Fruit fly (Drosophila melanogaster) whole organism, prepupa: ENCODE data around the gene mei-P22.

Experiments
- Blimp-1 ChIP-seq: fragments of 200-800 bp; sonication (Bioruptor generic); optimal IDR thresholded peaks from 3 replicates; lab custom pipeline; 2017; ENCODE audit warnings: missing biosample characterization, missing genetic modification characterization, mild to moderate bottlenecking, moderate library complexity, missing genetic modification reagents
- CG10631 ChIP-seq: fragments of 200-800 bp; sonication (Bioruptor generic); optimal IDR thresholded peaks from 2 replicates; lab custom pipeline; 2016; ENCODE audit warnings: missing biosample characterization, missing genetic modification characterization
- CG10669 ChIP-seq: fragments of 200-800 bp; sonication (Bioruptor generic); optimal IDR thresholded peaks from 3 replicates; lab custom pipeline; 2018; ENCODE audit warnings: missing biosample characterization, mild to moderate bottlenecking, missing genetic modification characterization, moderate library complexity
- CG11902 ChIP-seq: fragments of 200-800 bp; sonication (Bioruptor generic); optimal IDR thresholded peaks from 3 replicates; lab custom pipeline; 2016; ENCODE audit warnings: missing biosample characterization, missing genetic modification characterization
- CG15336 ChIP-seq: fragments of 200-800 bp; sonication (Bioruptor generic); IDR thresholded peaks from 2 replicates; pipeline ENCODE4 v1.3.6; 2022; ENCODE audit warnings: missing biosample characterization, missing genetic modification characterization
- CG1621 ChIP-seq: fragments of 200-800 bp; sonication (Bioruptor generic); optimal IDR thresholded peaks from 3 replicates; lab custom pipeline; 2018; ENCODE audit warnings: missing biosample characterization, mild to moderate bottlenecking, missing genetic modification characterization
- CG3032 ChIP-seq: fragments of 200-800 bp; optimal IDR thresholded peaks from 2 replicates; lab custom pipeline; 2019; ENCODE audit warnings: missing biosample characterization, mild to moderate bottlenecking, missing genetic modification characterization, moderate library complexity
- CG31627 ChIP-seq: fragments of 200-800 bp; sonication (Bioruptor generic); optimal IDR thresholded peaks from 3 replicates; lab custom pipeline; 2016; ENCODE audit warnings: missing biosample characterization, missing genetic modification characterization
- CG4318 ChIP-seq: fragments of 200-800 bp; sonication (Bioruptor generic); optimal IDR thresholded peaks from 3 replicates; lab custom pipeline; 2017; ENCODE audit warnings: missing biosample characterization, mild to moderate bottlenecking, missing genetic modification characterization
- CG6792 ChIP-seq: fragments of 200-800 bp; sonication (Bioruptor generic); optimal IDR thresholded peaks from 3 replicates; lab custom pipeline; 2016; ENCODE audit warnings: missing biosample characterization, missing genetic modification characterization
- CG6808 ChIP-seq: fragments of 200-800 bp; sonication (Bioruptor generic); optimal IDR thresholded peaks from 3 replicates; lab custom pipeline; 2017; ENCODE audit warnings: missing biosample characterization, missing genetic modification characterization, mild to moderate bottlenecking, moderate library complexity, missing genetic modification reagents
- CG6854 ChIP-seq: fragments of 200-800 bp; sonication (Bioruptor generic); optimal IDR thresholded peaks from 2 replicates; lab custom pipeline; 2017; ENCODE audit warnings: missing biosample characterization, mild to moderate bottlenecking, missing genetic modification characterization
- CG8119 ChIP-seq: fragments of 200-800 bp; sonication (Bioruptor generic); IDR thresholded peaks from 3 replicates; pipeline ENCODE4 v1.3.6; 2022; ENCODE audit warnings: missing biosample characterization, missing genetic modification characterization
- CG8319 ChIP-seq: fragments of 200-800 bp; sonication (Bioruptor generic); optimal IDR thresholded peaks from 3 replicates; lab custom pipeline; 2016; ENCODE audit warnings: missing biosample characterization, missing genetic modification characterization
- CG8632 ChIP-seq: fragments of 200-800 bp; sonication (Bioruptor generic); optimal IDR thresholded peaks from 3 replicates; lab custom pipeline; 2016; ENCODE audit warnings: missing biosample characterization, missing genetic modification characterization
- CG9139 ChIP-seq: fragments of 200-800 bp; sonication (Bioruptor generic); optimal IDR thresholded peaks from 3 replicates; lab custom pipeline; 2017; ENCODE audit warnings: missing biosample characterization, mild to moderate bottlenecking, missing genetic modification characterization
- Eip78C ChIP-seq: fragments of 200-800 bp; sonication (Bioruptor generic); peaks from one replicate; lab custom pipeline; 2016; ENCODE audit warnings: missing biosample characterization, missing genetic modification characterization
- Eip93F ChIP-seq: fragments of 200-800 bp; sonication (Bioruptor generic); optimal IDR thresholded peaks from 2 replicates; lab custom pipeline; 2016; ENCODE audit warnings: missing biosample characterization, mild to moderate bottlenecking, missing genetic modification characterization
- Ets21C ChIP-seq: fragments of 200-800 bp; sonication (Bioruptor generic); optimal IDR thresholded peaks from 3 replicates; lab custom pipeline; 2016; ENCODE audit warnings: missing biosample characterization, missing genetic modification characterization
- Ets96B ChIP-seq: fragments of 200-800 bp; optimal IDR thresholded peaks from 2 replicates; lab custom pipeline; 2019; ENCODE audit warnings: missing biosample characterization, mild to moderate bottlenecking, missing genetic modification characterization, moderate library complexity
- Gug ChIP-seq: fragments of 200-800 bp; sonication (Bioruptor generic); IDR thresholded peaks from 2 replicates; pipeline ENCODE4 v1.3.6; 2022; ENCODE audit warnings: missing biosample characterization, missing genetic modification characterization
- Hr39 ChIP-seq: fragments of 200-800 bp; sonication (Bioruptor generic); optimal IDR thresholded peaks from 2 replicates; lab custom pipeline; 2016; ENCODE audit warnings: missing biosample characterization, missing genetic modification characterization
- Hr4 ChIP-seq: fragments of 200-800 bp; sonication (Bioruptor generic); optimal IDR thresholded peaks from 3 replicates; lab custom pipeline; 2016; ENCODE audit warnings: missing biosample characterization, missing genetic modification characterization
- Lpt ChIP-seq: fragments of 200-800 bp; sonication (Bioruptor generic); optimal IDR thresholded peaks from 3 replicates; lab custom pipeline; 2016; ENCODE audit warnings: missing biosample characterization, missing genetic modification characterization
- Smox ChIP-seq: fragments of 200-800 bp; sonication (Bioruptor generic); optimal IDR thresholded peaks from 3 replicates; lab custom pipeline; 2016; ENCODE audit warnings: missing biosample characterization, missing genetic modification characterization
- Sox102F ChIP-seq: fragments of 200-800 bp; sonication (Bioruptor generic); optimal IDR thresholded peaks from 2 replicates; lab custom pipeline; 2016; ENCODE audit warnings: missing biosample characterization, mild to moderate bottlenecking, missing genetic modification characterization
- Sox15 ChIP-seq: fragments of 200-800 bp; sonication (Bioruptor generic); optimal IDR thresholded peaks from 3 replicates; lab custom pipeline; 2016; ENCODE audit warnings: missing biosample characterization, missing genetic modification characterization
- achi ChIP-seq: fragments of 200-800 bp; sonication (Bioruptor generic); optimal IDR thresholded peaks from 3 replicates; lab custom pipeline; 2016; ENCODE audit warnings: missing biosample characterization, missing genetic modification characterization
- acj6 ChIP-seq: fragments of 200-800 bp; sonication (Bioruptor generic); optimal IDR thresholded peaks from 3 replicates; lab custom pipeline; 2016; ENCODE audit warnings: missing biosample characterization, missing genetic modification characterization
- dsx ChIP-seq: fragments of 200-800 bp; optimal IDR thresholded peaks from 3 replicates; lab custom pipeline; 2019; ENCODE audit warnings: missing biosample characterization, mild to moderate bottlenecking, missing genetic modification characterization, moderate library complexity; ENCODE audit not compliant: poor library complexity, severe bottlenecking
- eg ChIP-seq: fragments of 200-800 bp; sonication (Bioruptor generic); IDR thresholded peaks from 3 replicates; pipeline ENCODE4 v1.3.6; 2022; ENCODE audit warnings: missing biosample characterization, missing genetic modification characterization
- fd85E ChIP-seq: fragments of 200-800 bp; sonication (Bioruptor generic); optimal IDR thresholded peaks from 3 replicates; lab custom pipeline; 2016; ENCODE audit warnings: missing biosample characterization, missing genetic modification characterization
- fkh ChIP-seq: fragments of 200-800 bp; sonication (Bioruptor generic); optimal IDR thresholded peaks from 3 replicates; lab custom pipeline; 2017; ENCODE audit warnings: missing biosample characterization, mild to moderate bottlenecking, missing genetic modification characterization, moderate library complexity
- lz ChIP-seq: fragments of 200-800 bp; sonication (Bioruptor generic); optimal IDR thresholded peaks from 3 replicates; lab custom pipeline; 2016; ENCODE audit warnings: missing biosample characterization, missing genetic modification characterization
- net ChIP-seq: fragments of 200-800 bp; sonication (Bioruptor generic); optimal IDR thresholded peaks from 3 replicates; lab custom pipeline; 2016; ENCODE audit warnings: missing biosample characterization, missing genetic modification characterization
- salr ChIP-seq, 2 experiments: fragments of 200-800 bp; sonication (Bioruptor generic); optimal IDR thresholded peaks; 3 replicates each; lab custom pipeline; 2016 to 2018; ENCODE audit warnings: missing biosample characterization in 2 of 2, missing genetic modification characterization in 2 of 2, mild to moderate bottlenecking in 1 of 2
- spab ChIP-seq: fragments of 200-800 bp; sonication (Bioruptor generic); optimal IDR thresholded peaks from 2 replicates; lab custom pipeline; 2017; ENCODE audit warnings: missing biosample characterization, mild to moderate bottlenecking, missing genetic modification characterization, missing genetic modification reagents
- ss ChIP-seq, 2 experiments: fragments of 200-800 bp; sonication (Bioruptor generic); optimal IDR thresholded peaks; 2 replicates in 1 of 2; 3 replicates in 1 of 2; lab custom pipeline; 2017 to 2018; ENCODE audit warnings: mild to moderate bottlenecking in 2 of 2, missing biosample characterization in 2 of 2, missing genetic modification characterization in 2 of 2, moderate library complexity in 1 of 2
- svp ChIP-seq: fragments of 200-800 bp; sonication (Bioruptor generic); peaks from one replicate; lab custom pipeline; 2016; ENCODE audit warnings: missing biosample characterization, missing genetic modification characterization
- topi ChIP-seq: fragments of 200-800 bp; sonication (Bioruptor generic); optimal IDR thresholded peaks from 3 replicates; lab custom pipeline; 2016; ENCODE audit warnings: missing biosample characterization, missing genetic modification characterization
- vri ChIP-seq: fragments of 200-800 bp; sonication (Bioruptor generic); optimal IDR thresholded peaks from 3 replicates; lab custom pipeline; 2016; ENCODE audit warnings: missing biosample characterization, mild to moderate bottlenecking, missing genetic modification characterization

mei-P22 gene

dm6 chr3L:7243775-7244438 lies at the start of gene mei-P22, which contains the start of gene mRpL50 (continued):
- peak; percentile 4 for TF ChIP-seq acj6 (GFP tag; lab: Kevin White, UChicago)
- no peak for TF ChIP-seq CG6808 (GFP tag; lab: Kevin White, UChicago)
- no peak for TF ChIP-seq CG8319 (GFP tag; lab: Kevin White, UChicago)
- TF ChIP-seq Blimp-1 (GFP tag; lab: Kevin White, UChicago), result no peak
- TF ChIP-seq vri (GFP tag; lab: Kevin White, UChicago), result no peak
- no peak for TF ChIP-seq Sox15 (GFP tag; lab: Kevin White, UChicago)
- TF ChIP-seq CG4318 (GFP tag; lab: Kevin White, UChicago), result no peak
- no peak for TF ChIP-seq CG1621 (tag; lab: Kevin White, UChicago)
- TF ChIP-seq, all 60 proteins: peak for 18

DNA sequence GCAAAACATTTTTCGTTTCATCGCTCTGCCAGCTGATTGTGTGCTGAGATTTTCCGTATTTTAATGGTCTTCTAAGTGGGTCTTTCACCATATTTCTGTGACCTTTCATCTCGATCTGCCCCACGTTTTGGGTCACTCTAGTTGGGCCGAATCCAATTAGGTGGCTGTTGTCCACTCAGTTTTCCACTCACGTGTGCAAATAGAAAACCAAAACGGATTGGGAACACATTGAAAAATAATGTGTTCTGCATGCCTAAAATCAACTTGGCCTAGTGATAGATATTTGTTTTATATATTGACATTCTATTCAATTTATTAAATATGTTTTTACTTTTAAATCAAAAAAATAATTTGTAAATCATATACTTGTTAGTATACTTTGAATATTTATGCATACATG lies 10.0 kb upstream of the mei-P22 start, which contains the start of gene CG14826:
CG14826 (plus strand) TSS at position 301 of the 400 bp plus-strand sequence.
- TF ChIP-seq CG31627 (GFP tag; lab: Kevin White, UChicago), result no peak
- no peak for TF ChIP-seq dsx (GFP tag; lab: Kevin White, UChicago)
- no peak for TF ChIP-seq fd85E (GFP tag; lab: Kevin White, UChicago)
- TF ChIP-seq spab (GFP tag; lab: Kevin White, UChicago), result no peak
- TF ChIP-seq CG10631, result no peak
- no peak for TF ChIP-seq Eip93F (GFP tag; lab: Kevin White, UChicago)
- TF ChIP-seq achi, result no peak
- no peak for TF ChIP-seq CG10669 (GFP tag; lab: Kevin White, UChicago)
- no peak for TF ChIP-seq Sox102F (GFP tag; lab: Kevin White, UChicago)
- no peak for TF ChIP-seq lz (GFP tag; lab: Kevin White, UChicago)
- TF ChIP-seq Hr39, result no peak
- no peak for TF ChIP-seq fkh
- TF ChIP-seq eg (GFP tag; lab: Robert Waterston, UW), result no peak
- no peak for TF ChIP-seq Smox
- no peak for TF ChIP-seq Ets21C
- TF ChIP-seq CG9139, result no peak
- TF ChIP-seq Blimp-1 (GFP tag; lab: Kevin White, UChicago), result no peak

DNA sequence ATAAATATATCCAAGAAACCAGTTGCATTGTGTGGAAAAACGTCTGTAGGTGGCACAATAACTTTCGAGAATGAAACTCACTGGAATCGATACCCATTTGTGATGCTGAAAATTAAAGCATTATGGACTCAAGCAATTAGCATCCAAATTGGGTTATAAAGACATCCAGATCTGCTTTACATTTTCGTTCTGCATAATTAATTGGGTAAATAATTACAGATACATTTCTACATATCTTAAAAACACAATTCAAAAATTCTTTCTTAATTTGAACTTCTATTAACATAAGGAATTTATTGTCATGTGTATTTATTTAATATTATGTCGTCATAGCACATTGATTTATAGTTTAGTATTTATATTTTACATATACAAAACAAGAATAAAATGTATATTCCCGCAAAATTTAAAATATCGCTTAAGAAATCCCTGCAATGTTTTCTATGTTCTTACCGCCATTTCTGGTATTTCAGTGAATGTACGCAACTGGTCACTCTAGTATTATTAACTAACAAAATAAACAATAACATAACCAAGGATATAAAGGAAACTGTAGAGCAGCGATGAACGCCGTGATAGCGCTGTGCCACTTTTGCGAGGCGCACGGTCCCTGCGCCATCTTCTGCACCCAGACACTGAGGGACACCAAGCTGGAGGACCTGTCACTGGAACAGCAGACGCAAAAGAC lies 6.0 kb upstream of the mei-P22 start, which contains the start of the genes CG14829 and BHD:
CG14829 (minus strand) TSS at position 51 of the 688 bp plus-strand sequence.
BHD (plus strand) TSS at position 471 of the 688 bp plus-strand sequence.
- no peak for TF ChIP-seq eg (GFP tag; lab: Robert Waterston, UW)
- no peak for TF ChIP-seq Ets96B
- TF ChIP-seq vri (GFP tag; lab: Kevin White, UChicago), result peak; percentile 35
- TF ChIP-seq Hr4 (GFP tag; lab: Kevin White, UChicago), result no peak
- TF ChIP-seq fkh, result peak; percentile 73
- no peak for TF ChIP-seq svp
- TF ChIP-seq, all 60 proteins: peak for 2

DNA sequence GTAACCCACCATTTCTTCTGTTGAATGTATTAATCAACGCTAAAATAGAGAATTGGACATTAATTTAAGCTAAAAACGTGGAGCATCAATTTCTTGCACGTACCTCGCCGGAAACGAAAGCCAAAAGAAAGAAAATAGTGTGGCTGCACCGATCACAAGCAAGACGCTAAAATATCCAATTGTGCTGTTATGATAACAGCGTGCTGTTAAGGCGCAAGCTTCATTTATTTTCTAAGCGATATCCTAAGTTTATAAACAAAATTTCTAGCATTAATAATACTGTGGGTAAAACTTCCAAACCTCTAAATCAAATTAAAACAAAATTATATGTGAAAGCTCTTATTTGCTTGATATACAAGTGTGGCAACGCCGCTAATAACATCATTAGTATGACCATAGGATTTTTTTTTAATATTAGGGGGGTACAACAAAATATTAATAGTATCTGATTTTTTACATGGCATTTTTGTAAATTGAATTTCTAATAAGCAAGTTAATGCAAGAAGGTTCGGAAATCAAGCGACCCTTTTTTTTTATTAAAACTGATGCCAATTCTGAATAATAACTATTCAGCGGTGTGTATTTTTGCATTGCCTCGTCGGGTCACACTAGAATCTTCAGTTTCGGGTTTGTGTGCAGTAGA lies 2.9 kb upstream of the mei-P22 start, which contains the start of the genes RpL18 and Neos:
RpL18 (minus strand) TSS at position 135 of the 643 bp plus-strand sequence.
Neos (plus strand) TSS at position 412 of the 643 bp plus-strand sequence.
- TF ChIP-seq net (GFP tag; lab: Kevin White, UChicago) (peak; percentile 76), CG8119 (GFP tag; lab: Robert Waterston, UW) (peak; percentile 16; the same call in 1 of the 3 replicates), CG9139 (no peak), CG4318 (GFP tag; lab: Kevin White, UChicago) (no peak), fd85E (GFP tag; lab: Kevin White, UChicago) (peak; percentile 82), CG11902 (peak; percentile 20), CG6792 (GFP tag; lab: Kevin White, UChicago) (peak; percentile 67), Hr4 (GFP tag; lab: Kevin White, UChicago) (peak; percentile 68), CG6854 (GFP tag; lab: Kevin White, UChicago) (peak; percentile 88), Eip78C (GFP tag; lab: Kevin White, UChicago) (peak; percentile 93), Hr39 (peak; percentile 57), topi (GFP tag; lab: Kevin White, UChicago) (peak; percentile 70), salr (GFP tag; optimal IDR thresholded peaks at IDR 0.05; lab: Kevin White, UChicago) (peak in 1 of 2 experiments; percentile 52), CG15336 (GFP tag; lab: Robert Waterston, UW) (peak; percentile 44; the same call in 1 of the 2 replicates), CG10631 (peak; percentile 73), Eip93F (GFP tag; lab: Kevin White, UChicago) (no peak), CG3032 (tag; lab: Kevin White, UChicago) (peak; percentile 34), achi (peak; percentile 52), Blimp-1 (GFP tag; lab: Kevin White, UChicago) (peak; percentile 57), Gug (GFP tag; lab: Robert Waterston, UW) (no peak), Sox15 (GFP tag; lab: Kevin White, UChicago) (peak; percentile 18), Lpt (no peak), CG8632 (GFP tag; lab: Kevin White, UChicago) (peak; percentile 57), ss (GFP tag; optimal IDR thresholded peaks at IDR 0.05; lab: Kevin White, UChicago) (peak in 1 of 2 experiments; percentile 72)
